Worm (Caenorhabditis elegans): ENCODE data around the gene Y67D8B.2.

Gene Y67D8B.2

DNA sequence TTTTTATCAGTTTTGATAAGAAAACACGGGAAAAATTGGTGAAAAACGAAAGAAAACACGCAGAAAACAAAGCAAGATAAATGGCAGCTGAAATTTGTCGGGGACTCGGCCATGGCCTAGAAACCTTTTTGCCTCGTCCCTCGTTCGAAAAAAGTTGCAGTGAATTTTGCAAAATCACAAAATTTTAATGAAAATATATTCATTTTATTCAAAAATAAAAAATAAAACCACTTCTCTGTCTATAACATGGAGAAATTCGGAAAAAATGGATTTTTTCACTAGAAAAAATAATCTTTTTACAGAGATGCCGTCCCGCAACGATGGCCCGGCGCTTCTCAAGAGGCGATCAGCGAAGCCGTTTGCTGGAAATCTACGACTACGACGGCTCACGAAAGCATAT lies 30.8 kb upstream of the Y67D8B.2 start, which contains the start of gene Y67D8A.2:
Gene Y67D8A.2, plus strand, starts transcription at position 301 of the 400 bp plus-strand sequence.
- no peak for TF ChIP-seq pha-4 (tag; optimal IDR thresholded peaks at IDR 0.05)

DNA sequence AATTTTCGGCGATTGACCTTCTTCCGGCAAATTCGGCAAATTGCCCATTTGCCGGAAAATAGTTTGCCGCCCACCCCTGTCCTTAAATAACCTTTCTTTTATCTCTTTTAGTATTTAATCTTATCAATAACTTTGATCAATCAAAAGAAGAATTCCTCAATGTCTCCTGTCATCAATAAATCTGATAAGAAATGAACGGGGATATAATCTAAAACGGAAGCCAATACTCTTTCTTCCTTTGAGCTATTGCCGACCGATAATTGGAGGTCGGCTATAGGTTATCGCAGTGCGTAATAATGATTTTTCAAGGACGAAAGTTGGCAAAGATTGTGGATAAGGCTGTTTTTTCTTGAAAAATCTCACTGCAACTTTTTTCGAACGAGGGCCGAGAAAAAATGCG lies 29.8 kb upstream of the Y67D8B.2 start:
- TF ChIP-seq ham-2 (GFP tag; optimal IDR thresholded peaks at IDR 0.05) (peak; percentile 72), unc-120 (tag; optimal IDR thresholded peaks at IDR 0.05; ENCODE audit: poor library complexity, severe bottlenecking) (no peak), unc-62 (GFP tag; optimal IDR thresholded peaks at IDR 0.05) (peak; percentile 66), elt-1 (tag; optimal IDR thresholded peaks at IDR 0.05; ENCODE audit: borderline replicate concordance, insufficient read depth) (peak; percentile 87)

DNA sequence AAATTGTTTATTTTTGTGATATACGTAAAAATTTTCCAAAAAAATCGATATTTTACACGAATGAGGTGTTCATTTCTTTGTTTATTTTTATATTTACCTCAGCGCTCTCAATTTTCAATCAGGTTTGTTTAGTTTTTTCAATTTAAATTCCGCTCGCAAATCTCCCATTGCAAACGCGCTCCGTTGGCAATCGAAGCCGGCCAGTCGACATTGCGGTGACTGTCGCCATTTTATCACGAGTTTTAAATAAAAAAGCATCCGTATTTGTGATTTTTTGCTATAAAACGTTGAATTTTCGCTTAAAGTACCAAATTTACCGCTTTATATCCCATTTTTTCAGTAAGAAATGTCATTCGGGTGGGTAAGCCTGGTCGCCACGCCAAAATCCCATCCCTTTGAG lies 22.1 kb upstream of the Y67D8B.2 start, which contains the start of gene slmp-1:
Gene slmp-1, plus strand, starts transcription at position 335 of the 400 bp plus-strand sequence.
- peak; percentile 9 for TF ChIP-seq hlh-1 (tag; optimal IDR thresholded peaks at IDR 0.05)
- TF ChIP-seq ces-1 (GFP tag; optimal IDR thresholded peaks at IDR 0.05) = peak; percentile 4
- TF ChIP-seq nhr-28 (tag; optimal IDR thresholded peaks at IDR 0.05) = no peak
- TF ChIP-seq ceh-43 (GFP tag; optimal IDR thresholded peaks at IDR 0.05) = no peak
- TF ChIP-seq nhr-237 (tag; optimal IDR thresholded peaks at IDR 0.05) = peak; percentile 13
- TF ChIP-seq unc-120 (tag; optimal IDR thresholded peaks at IDR 0.05; ENCODE audit: poor library complexity, severe bottlenecking) = no peak
- TF ChIP-seq drap-1 (GFP tag; optimal IDR thresholded peaks at IDR 0.05) = no peak
- no peak for TF ChIP-seq snpc-4 (tag; optimal IDR thresholded peaks at IDR 0.05)
- TF ChIP-seq lsy-2 (tag; optimal IDR thresholded peaks at IDR 0.05) = peak; percentile 42
- TF ChIP-seq blmp-1 (tag; optimal IDR thresholded peaks at IDR 0.05) = no peak
- TF ChIP-seq ztf-11 (tag; optimal IDR thresholded peaks at IDR 0.05) = no peak
- no peak for TF ChIP-seq elt-1 (tag; optimal IDR thresholded peaks at IDR 0.05; ENCODE audit: borderline replicate concordance, insufficient read depth)
- TF ChIP-seq flh-1 (GFP tag; optimal IDR thresholded peaks at IDR 0.05) = no peak
- TF ChIP-seq ham-2 (GFP tag; optimal IDR thresholded peaks at IDR 0.05) = no peak
- peak; percentile 28 for TF ChIP-seq mep-1 (tag; optimal IDR thresholded peaks at IDR 0.05)
- TF ChIP-seq lin-13 (tag; optimal IDR thresholded peaks at IDR 0.05) = no peak
- TF ChIP-seq sem-2 (GFP tag; optimal IDR thresholded peaks at IDR 0.05) = no peak
- TF ChIP-seq cnd-1 (tag; optimal IDR thresholded peaks at IDR 0.05) = no peak

- TF ChIP-seq unc-39 (tag; optimal IDR thresholded peaks at IDR 0.05) = no peak
- no peak for TF ChIP-seq sptf-1 (tag; optimal IDR thresholded peaks at IDR 0.05)
- TF ChIP-seq drap-1 (GFP tag; optimal IDR thresholded peaks at IDR 0.05) = no peak
- no peak for TF ChIP-seq cnd-1 (tag; optimal IDR thresholded peaks at IDR 0.05)
- TF ChIP-seq lin-13 (tag; optimal IDR thresholded peaks at IDR 0.05) = no peak
- no peak for TF ChIP-seq nhr-2 (tag; optimal IDR thresholded peaks at IDR 0.05)
- no peak for TF ChIP-seq ces-1 (GFP tag; optimal IDR thresholded peaks at IDR 0.05)
- TF ChIP-seq nhr-12 (tag; optimal IDR thresholded peaks at IDR 0.05) = no peak
- no peak for TF ChIP-seq ham-2 (GFP tag; optimal IDR thresholded peaks at IDR 0.05)
- TF ChIP-seq tbx-8 (GFP tag; optimal IDR thresholded peaks at IDR 0.05) = no peak
- no peak for TF ChIP-seq mls-2 (tag; optimal IDR thresholded peaks at IDR 0.05)
These were observed 20.6 kb upstream of the Y67D8B.2 start for ce11 chrIV:3211929-3212328.

DNA sequence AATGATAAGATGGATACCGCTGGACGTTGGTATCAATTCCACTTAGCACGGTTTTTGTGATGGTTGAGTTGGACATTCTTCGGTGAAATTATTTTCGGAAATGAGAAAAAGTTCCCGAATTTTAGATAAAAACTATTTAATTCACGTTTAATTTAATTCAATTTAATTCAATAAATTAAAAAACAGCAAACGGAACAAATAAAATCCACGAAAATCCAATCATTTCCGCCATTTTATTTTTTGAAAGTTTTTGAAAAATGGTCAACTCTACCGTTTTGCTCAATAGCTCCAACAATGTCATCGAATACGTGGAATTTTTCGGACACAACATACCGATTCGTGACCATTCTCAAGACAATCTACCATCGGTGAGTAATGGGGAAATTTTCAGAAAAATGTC lies 10.7 kb upstream of the Y67D8B.2 start, which contains the start of the genes Y67D8B.3 and Y67D8B.5:
Gene Y67D8B.3, minus strand, starts transcription at position 101 of the 400 bp plus-strand sequence.
Gene Y67D8B.5, plus strand, starts transcription at position 233 of the 400 bp plus-strand sequence.
- TF ChIP-seq ces-1 (GFP tag; optimal IDR thresholded peaks at IDR 0.05) (no peak), unc-39 (tag; optimal IDR thresholded peaks at IDR 0.05) (no peak), ceh-83 (GFP tag; optimal IDR thresholded peaks at IDR 0.05) (no peak), unc-62 (GFP tag; optimal IDR thresholded peaks at IDR 0.05) (no peak), blmp-1 (tag; optimal IDR thresholded peaks at IDR 0.05) (no peak), tbx-8 (GFP tag; optimal IDR thresholded peaks at IDR 0.05) (no peak), nhr-2 (tag; optimal IDR thresholded peaks at IDR 0.05) (no peak), lsy-2 (tag; optimal IDR thresholded peaks at IDR 0.05) (no peak), nhr-28 (tag; optimal IDR thresholded peaks at IDR 0.05) (no peak), elt-3 (tag; optimal IDR thresholded peaks at IDR 0.05) (no peak), hlh-1 (tag; optimal IDR thresholded peaks at IDR 0.05) (no peak), drap-1 (GFP tag; optimal IDR thresholded peaks at IDR 0.05) (no peak), elt-1 (tag; optimal IDR thresholded peaks at IDR 0.05; ENCODE audit: borderline replicate concordance, insufficient read depth) (no peak), sptf-1 (tag; optimal IDR thresholded peaks at IDR 0.05) (no peak), mls-2 (tag; optimal IDR thresholded peaks at IDR 0.05) (no peak), flh-1 (GFP tag; optimal IDR thresholded peaks at IDR 0.05) (no peak)

- TF ChIP-seq M03D4.4 (tag; optimal IDR thresholded peaks at IDR 0.05) (no peak), lin-32 (GFP tag; optimal IDR thresholded peaks at IDR 0.05) (no peak), nhr-28 (tag; optimal IDR thresholded peaks at IDR 0.05) (no peak), mls-2 (tag; optimal IDR thresholded peaks at IDR 0.05) (no peak), zip-8 (tag; optimal IDR thresholded peaks at IDR 0.05) (no peak), hlh-1 (tag; optimal IDR thresholded peaks at IDR 0.05) (no peak), ceh-39 (tag; optimal IDR thresholded peaks at IDR 0.05) (no peak), lsy-2 (tag; optimal IDR thresholded peaks at IDR 0.05) (no peak), flh-1 (GFP tag; optimal IDR thresholded peaks at IDR 0.05) (no peak), blmp-1 (tag; optimal IDR thresholded peaks at IDR 0.05) (no peak), nhr-2 (tag; optimal IDR thresholded peaks at IDR 0.05) (no peak), elt-3 (tag; optimal IDR thresholded peaks at IDR 0.05) (no peak), mab-5 (tag; optimal IDR thresholded peaks at IDR 0.05) (no peak), ztf-11 (tag; optimal IDR thresholded peaks at IDR 0.05) (no peak)
These were observed 7.7 kb upstream of the Y67D8B.2 start for ce11 chrIV:3199041-3199440.
